Fruit fly (Drosophila melanogaster) whole organism, embryonic: Measurements from ENCODE around the gene CG34179.

Experiments
- Atf3 ChIP-seq: fragments of 200-800 bp; sonication (Bioruptor generic); optimal IDR thresholded peaks from 3 replicates; lab custom pipeline; 2016; ENCODE audit warnings: missing biosample characterization, missing genetic modification characterization
- Atf6 ChIP-seq: fragments of 200-800 bp; sonication (Bioruptor generic); IDR thresholded peaks from 2 replicates; pipeline ENCODE4 v1.3.6; 2022; ENCODE audit warnings: missing biosample characterization, missing genetic modification characterization
- Awh ChIP-seq: fragments of 200-800 bp; sonication (Bioruptor generic); IDR thresholded peaks from 2 replicates; pipeline ENCODE4, ENCODE4 v1.3.6; 2022; ENCODE audit warnings: missing biosample characterization, missing genetic modification characterization
- Bgb ChIP-seq: fragments of 200-800 bp; sonication (Bioruptor generic); IDR thresholded peaks from 2 replicates; pipeline ENCODE4 v1.3.6; 2022; ENCODE audit warnings: missing biosample characterization, missing genetic modification characterization; ENCODE audit not compliant: partially characterized antibody
- BtbVII ChIP-seq: fragments of 200-800 bp; sonication (Bioruptor generic); optimal IDR thresholded peaks from 3 replicates; lab custom pipeline; 2017; ENCODE audit warnings: missing biosample characterization, mild to moderate bottlenecking, missing genetic modification characterization
- C15 ChIP-seq: fragments of 200-800 bp; sonication (Bioruptor generic); IDR thresholded peaks from 3 replicates; pipeline ENCODE4 v1.3.6; 2022; ENCODE audit warnings: missing biosample characterization, missing genetic modification characterization
- CG11085 ChIP-seq: fragments of 200-800 bp; sonication (Bioruptor generic); IDR thresholded peaks from 2 replicates; pipeline ENCODE4 v1.3.6; 2022; ENCODE audit warnings: missing biosample characterization, missing genetic modification characterization
- CG11723 ChIP-seq: fragments of 200-800 bp; sonication (Bioruptor generic); optimal IDR thresholded peaks from 2 replicates; lab custom pipeline; 2017; ENCODE audit warnings: missing biosample characterization, mild to moderate bottlenecking, missing genetic modification characterization
- CG12219 ChIP-seq: fragments of 200-800 bp; sonication (Bioruptor generic); optimal IDR thresholded peaks from 3 replicates; lab custom pipeline; 2018; ENCODE audit warnings: missing biosample characterization, mild to moderate bottlenecking, missing genetic modification characterization
- CG14014 ChIP-seq: fragments of 200-800 bp; sonication (Bioruptor generic); IDR thresholded peaks from 2 replicates; pipeline ENCODE4 v1.3.6; 2022; ENCODE audit warnings: missing biosample characterization, missing genetic modification characterization
- CG14860 ChIP-seq: fragments of 200-800 bp; sonication (Bioruptor generic); IDR thresholded peaks from 3 replicates; pipeline ENCODE4 v1.3.6; 2022; ENCODE audit warnings: missing biosample characterization, missing genetic modification characterization; ENCODE audit not compliant: partially characterized antibody
- CG14965 ChIP-seq: fragments of 200-800 bp; sonication (Bioruptor generic); optimal IDR thresholded peaks from 2 replicates; lab custom pipeline; 2016; ENCODE audit warnings: missing biosample characterization, missing genetic modification characterization, borderline replicate concordance
- CG15479 ChIP-seq: fragments of 200-800 bp; sonication (Bioruptor generic); optimal IDR thresholded peaks from 3 replicates; lab custom pipeline; 2019; ENCODE audit warnings: missing biosample characterization, mild to moderate bottlenecking, missing genetic modification characterization, moderate library complexity
- CG15514 ChIP-seq: fragments of 200-800 bp; sonication (Bioruptor generic); optimal IDR thresholded peaks from 3 replicates; lab custom pipeline; 2017; ENCODE audit warnings: missing biosample characterization, missing genetic modification characterization, mild to moderate bottlenecking, moderate library complexity, missing genetic modification reagents
- CG16813 ChIP-seq: fragments of 200-800 bp; sonication (Bioruptor generic); IDR thresholded peaks from 3 replicates; pipeline ENCODE4 v1.3.6; 2022; ENCODE audit warnings: missing biosample characterization, missing genetic modification characterization; ENCODE audit not compliant: partially characterized antibody
- CG17328 ChIP-seq: fragments of 200-800 bp; sonication (Bioruptor generic); IDR thresholded peaks from 2 replicates; pipeline ENCODE4 v1.3.6; 2022; ENCODE audit warnings: missing biosample characterization, missing genetic modification characterization
- CG18011 ChIP-seq: fragments of 200-800 bp; sonication (Bioruptor generic); optimal IDR thresholded peaks from 2 replicates; lab custom pipeline; 2017; ENCODE audit warnings: missing biosample characterization, missing genetic modification characterization, mild to moderate bottlenecking, moderate library complexity, missing genotype
- CG1832 ChIP-seq: fragments of 200-800 bp; sonication (Bioruptor generic); optimal IDR thresholded peaks from 2 replicates; lab custom pipeline; 2017; ENCODE audit warnings: missing biosample characterization, mild to moderate bottlenecking, missing genetic modification characterization, inconsistent platforms
- CG2116 ChIP-seq: fragments of 200-800 bp; sonication (Bioruptor generic); optimal IDR thresholded peaks from 3 replicates; lab custom pipeline; 2018; ENCODE audit warnings: missing biosample characterization, mild to moderate bottlenecking, missing genetic modification characterization
- CG2120 ChIP-seq: fragments of 200-800 bp; sonication (Bioruptor generic); optimal IDR thresholded peaks from 3 replicates; lab custom pipeline; 2016; ENCODE audit warnings: missing biosample characterization, missing genetic modification characterization
- CG4707 ChIP-seq: fragments of 200-800 bp; sonication (Bioruptor generic); optimal IDR thresholded peaks from 2 replicates; lab custom pipeline; 2018; ENCODE audit warnings: missing biosample characterization, mild to moderate bottlenecking, missing genetic modification characterization, moderate library complexity
- CG6175 ChIP-seq: fragments of 200-800 bp; sonication (Bioruptor generic); IDR thresholded peaks from 3 replicates; pipeline ENCODE4 v1.3.6; 2022; ENCODE audit warnings: missing biosample characterization, missing genetic modification characterization
- CG7745 ChIP-seq: fragments of 200-800 bp; sonication (Bioruptor generic); optimal IDR thresholded peaks from 2 replicates; lab custom pipeline; 2018; ENCODE audit warnings: missing biosample characterization, mild to moderate bottlenecking, missing genetic modification characterization, moderate library complexity
- CG7928 ChIP-seq: fragments of 200-800 bp; sonication (Bioruptor generic); optimal IDR thresholded peaks from 2 replicates; lab custom pipeline; 2017; ENCODE audit warnings: missing biosample characterization, mild to moderate bottlenecking, missing genetic modification characterization
- CG8944 ChIP-seq: fragments of 200-800 bp; sonication (Bioruptor generic); optimal IDR thresholded peaks from 3 replicates; lab custom pipeline; 2016; ENCODE audit warnings: missing biosample characterization, missing genetic modification characterization
- CG9797 ChIP-seq: fragments of 200-800 bp; sonication (Bioruptor generic); optimal IDR thresholded peaks from 3 replicates; lab custom pipeline; 2018; ENCODE audit warnings: missing biosample characterization, mild to moderate bottlenecking, missing genetic modification characterization
- CkIIα-i1 ChIP-seq: fragments of 200-800 bp; sonication (Bioruptor generic); IDR thresholded peaks from 2 replicates; pipeline ENCODE4 v1.3.6; 2022; ENCODE audit warnings: missing biosample characterization, missing genetic modification characterization
- D19A ChIP-seq: fragments of 200-800 bp; optimal IDR thresholded peaks from 3 replicates; lab custom pipeline; 2019; ENCODE audit warnings: missing biosample characterization, mild to moderate bottlenecking, missing genetic modification characterization, moderate library complexity
- Deaf1 ChIP-seq: fragments of 200-800 bp; optimal IDR thresholded peaks from 3 replicates; lab custom pipeline; 2019; ENCODE audit warnings: missing biosample characterization, mild to moderate bottlenecking, missing genetic modification characterization, moderate library complexity
- Dip2 ChIP-seq: fragments of 200-800 bp; sonication (Bioruptor generic); IDR thresholded peaks from 2 replicates; pipeline ENCODE4 v1.3.6; 2022; ENCODE audit warnings: missing biosample characterization, missing genetic modification characterization
- E2f2 ChIP-seq: fragments of 200-800 bp; sonication (Bioruptor generic); IDR thresholded peaks from 2 replicates; pipeline ENCODE4 v1.3.6; 2022; ENCODE audit warnings: missing biosample characterization, missing genetic modification characterization
- Elba2 ChIP-seq: fragments of 200-800 bp; sonication (Bioruptor generic); optimal IDR thresholded peaks from 3 replicates; lab custom pipeline; 2016; ENCODE audit warnings: missing biosample characterization, missing genetic modification characterization
- Ets65A ChIP-seq: fragments of 200-800 bp; sonication (Bioruptor generic); peaks from one replicate; lab custom pipeline; 2016; ENCODE audit warnings: missing biosample characterization, missing genetic modification characterization
- Gug ChIP-seq: fragments of 200-800 bp; sonication (Bioruptor generic); IDR thresholded peaks from 4 replicates; pipeline ENCODE4 v1.3.6; 2022; ENCODE audit warnings: missing biosample characterization, missing genetic modification characterization
- NFAT ChIP-seq: fragments of 200-800 bp; sonication (Bioruptor generic); IDR thresholded peaks from 2 replicates; pipeline ENCODE4 v1.3.6; 2022; ENCODE audit warnings: missing biosample characterization, missing genetic modification characterization
- ac ChIP-seq: fragments of 200-800 bp; sonication (Bioruptor generic); optimal IDR thresholded peaks from 3 replicates; lab custom pipeline; 2017; ENCODE audit warnings: missing biosample characterization, mild to moderate bottlenecking, missing genetic modification characterization
- cad ChIP-seq: fragments of >200 bp; optimal IDR thresholded peaks from 2 replicates; lab custom pipeline; 2017; ENCODE audit warnings: missing biosample characterization, missing genetic modification characterization
- chinmo ChIP-seq: fragments of 200-800 bp; sonication (Bioruptor generic); IDR thresholded peaks from 4 replicates; pipeline ENCODE4 v1.3.6; 2022; ENCODE audit warnings: missing biosample characterization, missing genetic modification characterization; ENCODE audit not compliant: partially characterized antibody
- corto ChIP-seq: fragments of 200-800 bp; sonication (Bioruptor generic); optimal IDR thresholded peaks from 2 replicates; lab custom pipeline; 2016; ENCODE audit warnings: missing biosample characterization, mild to moderate bottlenecking, missing genetic modification characterization, moderate library complexity
- cwo ChIP-seq: fragments of 200-800 bp; sonication (Bioruptor generic); optimal IDR thresholded peaks from 3 replicates; lab custom pipeline; 2017; ENCODE audit warnings: missing biosample characterization, missing genetic modification characterization, mild to moderate bottlenecking, moderate library complexity, missing genetic modification reagents
- fd64A ChIP-seq: fragments of 200-800 bp; sonication (Bioruptor generic); optimal IDR thresholded peaks from 3 replicates; lab custom pipeline; 2018; ENCODE audit warnings: missing biosample characterization, mild to moderate bottlenecking, missing genetic modification characterization
- insv ChIP-seq, 2 experiments: fragments of 200-800 bp; sonication (Bioruptor generic); optimal IDR thresholded peaks; 3 replicates each; lab custom pipeline; 2016 to 2018; ENCODE audit warnings: missing biosample characterization in 2 of 2, missing genetic modification characterization in 2 of 2
- luna ChIP-seq: fragments of 200-800 bp; sonication (Bioruptor generic); optimal IDR thresholded peaks from 2 replicates; lab custom pipeline; 2016; ENCODE audit warnings: missing biosample characterization, missing genetic modification characterization
- mld ChIP-seq: fragments of 200-800 bp; sonication (Bioruptor generic); IDR thresholded peaks from 3 replicates; pipeline ENCODE4 v1.3.6; 2022; ENCODE audit warnings: missing biosample characterization, missing genetic modification characterization; ENCODE audit not compliant: partially characterized antibody
- org-1 ChIP-seq: fragments of 200-800 bp; sonication (Bioruptor generic); optimal IDR thresholded peaks from 2 replicates; lab custom pipeline; 2017; ENCODE audit warnings: missing biosample characterization, missing genetic modification characterization
- sens ChIP-seq: fragments of 200-800 bp; sonication (Bioruptor generic); peaks from one replicate; lab custom pipeline; 2016; ENCODE audit warnings: missing biosample characterization, missing genetic modification characterization
- slbo ChIP-seq: fragments of 200-800 bp; sonication (Bioruptor generic); IDR thresholded peaks from 2 replicates; pipeline ENCODE4 v1.3.6; 2022; ENCODE audit warnings: missing biosample characterization, missing genetic modification characterization
- tin ChIP-seq: fragments of 200-800 bp; sonication (Bioruptor generic); optimal IDR thresholded peaks from 3 replicates; lab custom pipeline; 2016; ENCODE audit warnings: missing biosample characterization, missing genetic modification characterization
- vvl ChIP-seq: fragments of 200-800 bp; sonication (Bioruptor generic); IDR thresholded peaks from 2 replicates; pipeline ENCODE4 v1.3.6; 2022; ENCODE audit warnings: missing biosample characterization, missing genetic modification characterization
- zf30C ChIP-seq: fragments of 200-800 bp; sonication (Bioruptor generic); optimal IDR thresholded peaks from 3 replicates; lab custom pipeline; 2018; ENCODE audit warnings: missing biosample characterization, mild to moderate bottlenecking, missing genetic modification characterization

Gene CG34179

dm6 chr2L:6078757-6079351 is 30.3 kb upstream of the CG34179 start (continued):
- no peak for TF ChIP-seq slbo (GFP tag; lab: Robert Waterston, UW)
- peak; percentile 20; the same call in 1 of the 3 replicates for TF ChIP-seq CG14860 (GFP tag; lab: Robert Waterston, UW)
- no peak for TF ChIP-seq CG8944 (GFP tag; lab: Kevin White, UChicago)
- peak; percentile 20 for TF ChIP-seq CG11723 (GFP tag; lab: Kevin White, UChicago)
- no peak for TF ChIP-seq CG2116
- TF ChIP-seq sens: peak; percentile 78
- no peak for TF ChIP-seq CG15514 (GFP tag; lab: Kevin White, UChicago)
- TF ChIP-seq CG1832: peak; percentile 41
- peak; percentile 30 for TF ChIP-seq D19A (tag; lab: Kevin White, UChicago)
- TF ChIP-seq cad (GFP tag; lab: Kevin White, UChicago): no peak
- TF ChIP-seq zf30C: no peak
- no peak for TF ChIP-seq CG18011 (GFP tag; lab: Kevin White, UChicago)
- TF ChIP-seq CG4707 (GFP tag; lab: Kevin White, UChicago): no peak
- 0 out of 3 replicates have a peak, but pooled peaks have one; percentile 28 for TF ChIP-seq CG16813 (GFP tag; lab: Robert Waterston, UW)
- no peak for TF ChIP-seq luna (GFP tag; lab: Kevin White, UChicago)
- 0 out of 3 replicates have a peak, but pooled peaks have one; percentile 37 for TF ChIP-seq mld (GFP tag; lab: Robert Waterston, UW)
- peak; percentile 100 for TF ChIP-seq CG15479 (GFP tag; lab: Kevin White, UChicago)
- no peak for TF ChIP-seq CG14014 (GFP tag; lab: Robert Waterston, UW)
- no peak for TF ChIP-seq CG14965
- TF ChIP-seq CkIIα-i1: no peak
- TF ChIP-seq Dip2 (GFP tag; lab: Robert Waterston, UW): no peak
- TF ChIP-seq CG11085 (GFP tag; lab: Robert Waterston, UW): no peak
- peak; percentile 98 for TF ChIP-seq cwo (GFP tag; lab: Kevin White, UChicago)
- no peak for TF ChIP-seq CG2120 (GFP tag; lab: Kevin White, UChicago)
- TF ChIP-seq BtbVII: no peak
- peak; percentile 73 for TF ChIP-seq Elba2 (GFP tag; lab: Kevin White, UChicago)
- peak; percentile 53 for TF ChIP-seq Deaf1
- TF ChIP-seq Gug (GFP tag; lab: Robert Waterston, UW): no peak
- no peak for TF ChIP-seq CG7928 (GFP tag; lab: Kevin White, UChicago)
- TF ChIP-seq Bgb (GFP tag; lab: Robert Waterston, UW): peak; percentile 18; the same call in 1 of the 2 replicates
- TF ChIP-seq CG6175: no peak
- TF ChIP-seq tin (GFP tag; lab: Kevin White, UChicago): no peak
- TF ChIP-seq org-1 (GFP tag; lab: Kevin White, UChicago): no peak
- TF ChIP-seq NFAT (GFP tag; lab: Robert Waterston, UW): no peak
- no peak for TF ChIP-seq CG12219 (GFP tag; lab: Kevin White, UChicago)
- TF ChIP-seq vvl (GFP tag; lab: Robert Waterston, UW): peak; percentile 50; the same call in 1 of the 2 replicates
- TF ChIP-seq corto (GFP tag; lab: Kevin White, UChicago): no peak
- no peak for TF ChIP-seq E2f2
- TF ChIP-seq CG9797 (GFP tag; lab: Kevin White, UChicago): no peak
- TF ChIP-seq Atf6 (GFP tag; lab: Robert Waterston, UW): no peak
- 0 out of 2 replicates have a peak, but pooled peaks have one; percentile 14 for TF ChIP-seq Awh (GFP tag; lab: Robert Waterston, UW)
- no peak for TF ChIP-seq Atf3 (GFP tag; lab: Kevin White, UChicago)
- no peak for TF ChIP-seq C15 (GFP tag; lab: Robert Waterston, UW)
- TF ChIP-seq insv (GFP tag; optimal IDR thresholded peaks at IDR 0.05; lab: Kevin White, UChicago): peak in 1 of 2 experiments; percentile 74
- peak; percentile 38 for TF ChIP-seq fd64A (GFP tag; lab: Kevin White, UChicago)
- 0 out of 4 replicates have a peak, but pooled peaks have one; percentile 23 for TF ChIP-seq chinmo (GFP tag; lab: Robert Waterston, UW)
- TF ChIP-seq CG17328 (GFP tag; lab: Robert Waterston, UW): no peak
- peak; percentile 60 for TF ChIP-seq CG7745 (tag; lab: Kevin White, UChicago)
- TF ChIP-seq Ets65A (GFP tag; lab: Kevin White, UChicago): peak; percentile 29
- TF ChIP-seq ac (GFP tag; lab: Kevin White, UChicago): peak; percentile 34
